Fruit fly (Drosophila melanogaster): ENCODE measurements around the gene CG4586.

DNA sequence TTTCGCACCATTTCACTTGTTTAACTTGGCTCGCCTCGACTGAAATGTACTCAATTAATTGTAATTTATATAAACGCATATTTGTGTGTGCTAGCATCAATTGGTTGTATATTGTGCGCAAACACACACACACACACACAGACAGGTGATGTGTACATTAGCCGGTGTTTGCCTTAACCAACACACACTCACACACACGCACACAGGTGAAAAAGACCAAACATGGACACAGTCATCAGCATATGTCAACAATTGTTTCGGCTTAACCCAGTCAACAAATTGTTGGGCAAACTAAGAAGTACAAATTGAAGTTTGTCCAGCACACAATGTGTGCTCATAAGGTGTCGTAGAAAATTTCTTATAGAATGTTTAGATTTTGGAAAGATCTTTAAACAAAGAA lies 32.3 kb upstream of the CG4586 start:
- no peak for TF ChIP-seq CG8478 (optimal IDR thresholded peaks at IDR 0.05)
- TF ChIP-seq pan (optimal IDR thresholded peaks at IDR 0.05) = no peak
- no peak for TF ChIP-seq EcR (GFP tag; optimal IDR thresholded peaks at IDR 0.05)
- TF ChIP-seq usp (GFP tag; optimal IDR thresholded peaks at IDR 0.05) = no peak
- no peak for TF ChIP-seq psq (optimal IDR thresholded peaks at IDR 0.05)
- TF ChIP-seq Dll (optimal IDR thresholded peaks at IDR 0.05) = no peak
